Worm (Caenorhabditis elegans) whole organism, mixed stage, embryonic: ENCODE data around the gene F31D5.1.

Source experiments
- lsy-2 ChIP-seq: fragments of 150-350 bp; optimal IDR thresholded peaks from 2 replicates; lab custom pipeline; 2014; ENCODE audit warnings: missing biosample characterization, missing genetic modification characterization
- mab-5 ChIP-seq: fragments of 150-350 bp; optimal IDR thresholded peaks from 2 replicates; lab custom pipeline; 2014; ENCODE audit warnings: missing biosample characterization, missing genetic modification characterization
- nhr-237 ChIP-seq: fragments of 150-350 bp; optimal IDR thresholded peaks from 2 replicates; lab custom pipeline; 2014; ENCODE audit warnings: missing biosample characterization, missing genetic modification characterization
- nhr-28 ChIP-seq: fragments of 150-350 bp; optimal IDR thresholded peaks from 2 replicates; lab custom pipeline; 2014; ENCODE audit warnings: missing biosample characterization, missing genetic modification characterization
- pha-4 ChIP-seq: fragments of 150-350 bp; optimal IDR thresholded peaks from 2 replicates; lab custom pipeline; 2018; ENCODE audit warnings: missing biosample characterization, missing genetic modification reagents, missing genetic modification characterization
- snpc-4 ChIP-seq: fragments of 150-350 bp; optimal IDR thresholded peaks from 2 replicates; lab custom pipeline; 2014; ENCODE audit warnings: missing biosample characterization, missing genetic modification characterization
- sptf-1 ChIP-seq: sonication (generic microtip); optimal IDR thresholded peaks from 2 replicates; lab custom pipeline; 2017; ENCODE audit warnings: mild to moderate bottlenecking, missing genetic modification characterization, moderate library complexity, missing compliant biosample characterization

ce11 chrII:4244959-4245358 is 25.8 kb downstream of the F31D5.1 start:
- no peak for TF ChIP-seq pha-4 (tag; lab: Kevin White, UChicago)
- TF ChIP-seq mab-5 (tag; lab: Kevin White, UChicago) = no peak
- no peak for TF ChIP-seq lsy-2 (tag; lab: Kevin White, UChicago)
- TF ChIP-seq nhr-28 (tag; lab: Kevin White, UChicago) = no peak
- TF ChIP-seq sptf-1 (tag; lab: Kevin White, UChicago) = no peak
- no peak for TF ChIP-seq snpc-4
- no peak for TF ChIP-seq nhr-237 (tag; lab: Kevin White, UChicago)
